Worm (Caenorhabditis elegans) whole organism, mixed stage, embryonic: ENCODE results near the gene F26A1.3.

Experiments
- M03D4.4 ChIP-seq: sonication (generic microtip); optimal IDR thresholded peaks from 2 replicates; lab custom pipeline; 2017; ENCODE audit warnings: mild to moderate bottlenecking, missing genetic modification characterization, missing compliant biosample characterization
- bed-3 ChIP-seq: fragments of 200-800 bp; sonication (Bioruptor generic); optimal IDR thresholded peaks from 3 replicates; lab custom pipeline; 2018; ENCODE audit warnings: mild to moderate bottlenecking, missing genetic modification characterization, moderate library complexity, missing compliant biosample characterization
- blmp-1 ChIP-seq: fragments of 150-350 bp; optimal IDR thresholded peaks from 2 replicates; lab custom pipeline; 2014; ENCODE audit warnings: missing biosample characterization, missing genetic modification characterization
- ceh-39 ChIP-seq: fragments of 150-350 bp; optimal IDR thresholded peaks from 2 replicates; lab custom pipeline; 2014; ENCODE audit warnings: missing biosample characterization, missing genetic modification characterization
- ceh-43 ChIP-seq: fragments of 200-800 bp; sonication (Bioruptor generic); optimal IDR thresholded peaks from 2 replicates; lab custom pipeline; 2018; ENCODE audit warnings: mild to moderate bottlenecking, missing genetic modification characterization, moderate library complexity, missing compliant biosample characterization
- ceh-83 ChIP-seq: fragments of 200-800 bp; sonication (Bioruptor generic); optimal IDR thresholded peaks from 2 replicates; lab custom pipeline; 2018; ENCODE audit warnings: mild to moderate bottlenecking, missing genetic modification characterization, missing compliant biosample characterization
- ces-1 ChIP-seq: fragments of 150-350 bp; optimal IDR thresholded peaks from 2 replicates; lab custom pipeline; 2014; ENCODE audit warnings: missing biosample characterization, missing genetic modification reagents, missing genetic modification characterization
- drap-1 ChIP-seq: fragments of 200-800 bp; sonication (Bioruptor generic); optimal IDR thresholded peaks from 3 replicates; lab custom pipeline; 2018; ENCODE audit warnings: mild to moderate bottlenecking, missing genetic modification characterization, missing compliant biosample characterization
- elt-1 ChIP-seq: sonication (generic microtip); optimal IDR thresholded peaks from 2 replicates; lab custom pipeline; 2017; ENCODE audit warnings: missing genetic modification characterization, mild to moderate bottlenecking, missing compliant biosample characterization, antibody characterized with exemption, moderate library complexity, borderline replicate concordance; ENCODE audit not compliant: insufficient read depth
- elt-3 ChIP-seq: fragments of 150-350 bp; optimal IDR thresholded peaks from 2 replicates; lab custom pipeline; 2014; ENCODE audit warnings: missing biosample characterization, missing genetic modification characterization
- ham-2 ChIP-seq: fragments of 200-800 bp; sonication (Bioruptor generic); optimal IDR thresholded peaks from 2 replicates; lab custom pipeline; 2018; ENCODE audit warnings: mild to moderate bottlenecking, missing genetic modification characterization, missing compliant biosample characterization
- hlh-1 ChIP-seq: fragments of 150-350 bp; optimal IDR thresholded peaks from 2 replicates; lab custom pipeline; 2014; ENCODE audit warnings: missing biosample characterization, missing genetic modification reagents, missing genetic modification characterization
- lin-32 ChIP-seq: fragments of 200-800 bp; sonication (Bioruptor generic); optimal IDR thresholded peaks from 2 replicates; lab custom pipeline; 2018; ENCODE audit warnings: mild to moderate bottlenecking, missing genetic modification characterization, missing compliant biosample characterization
- lsy-2 ChIP-seq: fragments of 150-350 bp; optimal IDR thresholded peaks from 2 replicates; lab custom pipeline; 2014; ENCODE audit warnings: missing biosample characterization, missing genetic modification characterization
- mab-5 ChIP-seq: fragments of 150-350 bp; optimal IDR thresholded peaks from 2 replicates; lab custom pipeline; 2014; ENCODE audit warnings: missing biosample characterization, missing genetic modification characterization
- mep-1 ChIP-seq: fragments of 150-350 bp; optimal IDR thresholded peaks from 2 replicates; lab custom pipeline; 2017; ENCODE audit warnings: missing biosample characterization, missing genetic modification reagents, missing genetic modification characterization, inconsistent platforms
- mls-2 ChIP-seq: sonication (generic microtip); optimal IDR thresholded peaks from 2 replicates; lab custom pipeline; 2016; ENCODE audit warnings: mild to moderate bottlenecking, missing genetic modification characterization, moderate library complexity, missing compliant biosample characterization
- nhr-12 ChIP-seq: fragments of 150-350 bp; optimal IDR thresholded peaks from 2 replicates; lab custom pipeline; 2014; ENCODE audit warnings: missing biosample characterization, missing genetic modification characterization
- nhr-2 ChIP-seq: fragments of 150-350 bp; optimal IDR thresholded peaks from 2 replicates; lab custom pipeline; 2014; ENCODE audit warnings: missing biosample characterization, missing genetic modification characterization
- nhr-237 ChIP-seq: fragments of 150-350 bp; optimal IDR thresholded peaks from 2 replicates; lab custom pipeline; 2014; ENCODE audit warnings: missing biosample characterization, missing genetic modification characterization
- nhr-76 ChIP-seq: sonication (generic microtip); optimal IDR thresholded peaks from 2 replicates; lab custom pipeline; 2017; ENCODE audit warnings: missing biosample characterization, missing genetic modification characterization
- pha-4 ChIP-seq: fragments of 150-350 bp; optimal IDR thresholded peaks from 2 replicates; lab custom pipeline; 2018; ENCODE audit warnings: missing biosample characterization, missing genetic modification reagents, missing genetic modification characterization
- sem-2 ChIP-seq: fragments of 200-800 bp; sonication (Bioruptor generic); optimal IDR thresholded peaks from 2 replicates; lab custom pipeline; 2018; ENCODE audit warnings: mild to moderate bottlenecking, missing genetic modification characterization, missing compliant biosample characterization
- snpc-4 ChIP-seq: fragments of 150-350 bp; optimal IDR thresholded peaks from 2 replicates; lab custom pipeline; 2014; ENCODE audit warnings: missing biosample characterization, missing genetic modification characterization
- sptf-1 ChIP-seq: sonication (generic microtip); optimal IDR thresholded peaks from 2 replicates; lab custom pipeline; 2017; ENCODE audit warnings: mild to moderate bottlenecking, missing genetic modification characterization, moderate library complexity, missing compliant biosample characterization
- tbx-8 ChIP-seq: fragments of 200-800 bp; sonication (Bioruptor generic); optimal IDR thresholded peaks from 2 replicates; lab custom pipeline; 2018; ENCODE audit warnings: mild to moderate bottlenecking, missing genetic modification characterization, moderate library complexity, missing compliant biosample characterization
- unc-120 ChIP-seq: sonication (generic microtip); optimal IDR thresholded peaks from 2 replicates; lab custom pipeline; 2017; ENCODE audit warnings: missing genetic modification characterization, missing compliant biosample characterization; ENCODE audit not compliant: poor library complexity, severe bottlenecking
- unc-39 ChIP-seq: fragments of 150-350 bp; optimal IDR thresholded peaks from 2 replicates; lab custom pipeline; 2014; ENCODE audit warnings: missing biosample characterization, missing genetic modification characterization
- unc-62 ChIP-seq: fragments of 150-350 bp; optimal IDR thresholded peaks from 2 replicates; lab custom pipeline; 2014; ENCODE audit warnings: missing biosample characterization, missing genetic modification reagents, missing genetic modification characterization
- zip-8 ChIP-seq: fragments of 150-350 bp; optimal IDR thresholded peaks from 2 replicates; lab custom pipeline; 2014; ENCODE audit warnings: missing biosample characterization, missing genetic modification characterization

The F26A1.3 gene

ce11 chrIII:4796039-4796438 is 30.7 kb upstream of the F26A1.3 start (continued):
- no peak for TF ChIP-seq unc-120
- TF ChIP-seq mep-1, result peak; percentile 42
- no peak for TF ChIP-seq ces-1 (GFP tag; lab: Kevin White, UChicago)
- TF ChIP-seq snpc-4 (tag; lab: Kevin White, UChicago), result no peak
- TF ChIP-seq ceh-83 (GFP tag; lab: Kevin White, UChicago), result no peak
- peak; percentile 68 for TF ChIP-seq pha-4 (tag; lab: Kevin White, UChicago)
- no peak for TF ChIP-seq sptf-1
- no peak for TF ChIP-seq ceh-43 (GFP tag; lab: Kevin White, UChicago)
- TF ChIP-seq drap-1 (GFP tag; lab: Kevin White, UChicago), result no peak
- TF ChIP-seq unc-39 (tag; lab: Kevin White, UChicago), result no peak

- TF ChIP-seq mep-1 (no peak), bed-3 (GFP tag; lab: Kevin White, UChicago) (no peak), drap-1 (GFP tag; lab: Kevin White, UChicago) (no peak), zip-8 (tag; lab: Kevin White, UChicago) (no peak), tbx-8 (GFP tag; lab: Kevin White, UChicago) (no peak), elt-3 (tag; lab: Kevin White, UChicago) (no peak), snpc-4 (tag; lab: Kevin White, UChicago) (no peak), ceh-39 (tag; lab: Kevin White, UChicago) (no peak), nhr-12 (no peak), mls-2 (tag; lab: Kevin White, UChicago) (no peak), lin-32 (no peak), sptf-1 (no peak), nhr-2 (tag; lab: Kevin White, UChicago) (no peak), unc-120 (no peak)
These were observed 30.2 kb upstream of the F26A1.3 start, which contains the start of gene tag-325 for ce11 chrIII:4796536-4796935. Gene tag-325, plus strand, starts transcription at chrIII:4796836.

- no peak for TF ChIP-seq elt-3 (tag; lab: Kevin White, UChicago)
- TF ChIP-seq pha-4 (tag; lab: Kevin White, UChicago), result no peak
- no peak for TF ChIP-seq nhr-12
- TF ChIP-seq elt-1 (tag; lab: Kevin White, UChicago), result no peak
- TF ChIP-seq mep-1, result no peak
- no peak for TF ChIP-seq ceh-43 (GFP tag; lab: Kevin White, UChicago)
- TF ChIP-seq ceh-39 (tag; lab: Kevin White, UChicago), result no peak
- no peak for TF ChIP-seq lsy-2 (tag; lab: Kevin White, UChicago)
- no peak for TF ChIP-seq sem-2 (GFP tag; lab: Kevin White, UChicago)
- TF ChIP-seq drap-1 (GFP tag; lab: Kevin White, UChicago), result no peak
- no peak for TF ChIP-seq unc-62 (GFP tag; lab: Kevin White, UChicago)
- no peak for TF ChIP-seq mab-5 (tag; lab: Kevin White, UChicago)
- no peak for TF ChIP-seq ham-2 (GFP tag; lab: Kevin White, UChicago)
- no peak for TF ChIP-seq M03D4.4 (tag; lab: Kevin White, UChicago)
- no peak for TF ChIP-seq nhr-76 (tag; lab: Kevin White, UChicago)
These were observed 24.0 kb upstream of the F26A1.3 start, which contains the start of gene metl-5 for ce11 chrIII:4802707-4803106. Gene metl-5, plus strand, starts transcription at chrIII:4803007.

ce11 chrIII:4806345-4806744 is 20.4 kb upstream of the F26A1.3 start:
- TF ChIP-seq blmp-1 (tag; lab: Kevin White, UChicago), result no peak
- TF ChIP-seq hlh-1, result no peak
- no peak for TF ChIP-seq zip-8 (tag; lab: Kevin White, UChicago)
- TF ChIP-seq nhr-2 (tag; lab: Kevin White, UChicago), result peak; percentile 95
- TF ChIP-seq lin-32, result no peak

ce11 chrIII:4808089-4808488 is 18.6 kb upstream of the F26A1.3 start:
- TF ChIP-seq hlh-1 (no peak), lsy-2 (tag; lab: Kevin White, UChicago) (peak; percentile 87), nhr-237 (no peak)
